Fruit fly (Drosophila melanogaster): ENCODE results near the gene CG4022.
A peak's percentile ranks its signal among the peaks of the same experiment; 100 is the strongest.

Gene CG4022

dm6 chr3L:9426656-9427294 is 16.1 kb upstream of the CG4022 start, which contains the start of the genes Atat and Shc (continued):
- TF ChIP-seq CG10543 (GFP tag; optimal IDR thresholded peaks at IDR 0.05), result peak; percentile 98
- peak; percentile 100 for TF ChIP-seq mam (GFP tag; optimal IDR thresholded peaks at IDR 0.05)
- peak; percentile 97 for TF ChIP-seq CG14710 (tag; optimal IDR thresholded peaks at IDR 0.05)
- peak; percentile 94 for TF ChIP-seq CG6654 (GFP tag; optimal IDR thresholded peaks at IDR 0.05)
- peak; percentile 92 for TF ChIP-seq gcm (GFP tag; optimal IDR thresholded peaks at IDR 0.05)
- peak; percentile 98 for TF ChIP-seq CG3065 (GFP tag; optimal IDR thresholded peaks at IDR 0.05)
- TF ChIP-seq sd (tag; optimal IDR thresholded peaks at IDR 0.05), result peak; percentile 93
- TF ChIP-seq repo (GFP tag; optimal IDR thresholded peaks at IDR 0.05), result peak; percentile 99
- peak; percentile 94 for TF ChIP-seq onecut (GFP tag; IDR thresholded peaks at IDR 0.05)
- TF ChIP-seq Ptx1 (GFP tag; IDR thresholded peaks at IDR 0.05), result peak; percentile 100
- TF ChIP-seq corto (GFP tag; optimal IDR thresholded peaks at IDR 0.05), result peak; percentile 89
- peak; percentile 100 for TF ChIP-seq CG8944 (GFP tag; optimal IDR thresholded peaks at IDR 0.05)
- peak; percentile 98 for TF ChIP-seq YL-1 (GFP tag; optimal IDR thresholded peaks at IDR 0.05)
- TF ChIP-seq ash1 (GFP tag; optimal IDR thresholded peaks at IDR 0.05), result peak; percentile 93
- peak; percentile 99 for TF ChIP-seq Ada2b (GFP tag; IDR thresholded peaks at IDR 0.05)
- TF ChIP-seq Ets65A (GFP tag), result peak; percentile 100
- TF ChIP-seq Fer2 (tag; optimal IDR thresholded peaks at IDR 0.05), result peak; percentile 99
- TF ChIP-seq kay (GFP tag; optimal IDR thresholded peaks at IDR 0.05), result peak; percentile 99
- TF ChIP-seq C15 (GFP tag; IDR thresholded peaks at IDR 0.05), result peak; percentile 99
- peak; percentile 89 for TF ChIP-seq Bgb (GFP tag; IDR thresholded peaks at IDR 0.05; ENCODE audit: partially characterized antibody)
- TF ChIP-seq croc (GFP tag; conservative IDR thresholded peaks at IDR 0.05), result peak; percentile 99
- peak; percentile 98 for TF ChIP-seq aop (GFP tag; IDR thresholded peaks at IDR 0.05)
- peak; percentile 83 for TF ChIP-seq CG5180 (GFP tag; optimal IDR thresholded peaks at IDR 0.05)
- TF ChIP-seq CG10462 (GFP tag; optimal IDR thresholded peaks at IDR 0.05), result peak; percentile 99
- TF ChIP-seq Hey (tag; optimal IDR thresholded peaks at IDR 0.05), result peak; percentile 95
- TF ChIP-seq CG4854 (GFP tag; optimal IDR thresholded peaks at IDR 0.05), result peak; percentile 98
- peak; percentile 100 for TF ChIP-seq CG6272 (GFP tag; IDR thresholded peaks at IDR 0.05)
- peak; percentile 98 for TF ChIP-seq Doc2 (GFP tag; IDR thresholded peaks at IDR 0.05)
- peak; percentile 99 for TF ChIP-seq slou (GFP tag; optimal IDR thresholded peaks at IDR 0.05)
- TF ChIP-seq jing (GFP tag; optimal IDR thresholded peaks at IDR 0.05), result peak; percentile 99
- TF ChIP-seq vfl (GFP tag; optimal IDR thresholded peaks at IDR 0.05), result peak; percentile 99
- TF ChIP-seq Mad (GFP tag; optimal IDR thresholded peaks at IDR 0.05), result peak; percentile 99
- TF ChIP-seq CG11085 (GFP tag; IDR thresholded peaks at IDR 0.05), result peak; percentile 100
- TF ChIP-seq CG18599 (GFP tag; optimal IDR thresholded peaks at IDR 0.05), result peak; percentile 99
- peak; percentile 85 for TF ChIP-seq abd-A (tag; optimal IDR thresholded peaks at IDR 0.05)
- peak; percentile 100 for TF ChIP-seq CG9609 (GFP tag; optimal IDR thresholded peaks at IDR 0.05)
- peak; percentile 100 for TF ChIP-seq CG7372 (GFP tag; IDR thresholded peaks at IDR 0.05)
- TF ChIP-seq grn (GFP tag; optimal IDR thresholded peaks at IDR 0.05), result peak; percentile 87
- peak; percentile 99 for TF ChIP-seq CG2199 (GFP tag; IDR thresholded peaks at IDR 0.05)
- peak; percentile 100 for TF ChIP-seq Sin3A (optimal IDR thresholded peaks at IDR 0.05)
- peak; percentile 98 for TF ChIP-seq CG17361 (GFP tag; IDR thresholded peaks at IDR 0.05)
- peak; percentile 99 for TF ChIP-seq fd96Cb (tag; optimal IDR thresholded peaks at IDR 0.05)
- peak; percentile 92 for TF ChIP-seq CG10267 (tag; optimal IDR thresholded peaks at IDR 0.05)
- TF ChIP-seq CG7556 (GFP tag; optimal IDR thresholded peaks at IDR 0.05), result peak; percentile 96
- peak; percentile 99 for TF ChIP-seq eyg (GFP tag; optimal IDR thresholded peaks at IDR 0.05)
- TF ChIP-seq CG12769 (tag; optimal IDR thresholded peaks at IDR 0.05), result peak; percentile 100
- TF ChIP-seq lmd (GFP tag; IDR thresholded peaks at IDR 0.05), result peak; percentile 100
- peak; percentile 86 for TF ChIP-seq E2f2 (GFP tag; IDR thresholded peaks at IDR 0.05)
- TF ChIP-seq nerfin-1 (tag; optimal IDR thresholded peaks at IDR 0.05), result peak; percentile 95
- TF ChIP-seq pan (optimal IDR thresholded peaks at IDR 0.05), result no peak
- TF ChIP-seq pan (GFP tag; optimal IDR thresholded peaks at IDR 0.05 in 1 of 2, IDR thresholded peaks at IDR 0.05 in 1 of 2), result peak in 1 of 2 experiments; percentile 99

Measured in whole organism, embryonic.